Worm (Caenorhabditis elegans) whole organism, late embryonic: ENCODE data around the gene col-94.

Experiments
- dmd-4 ChIP-seq: sonication (generic microtip); optimal IDR thresholded peaks from 2 replicates; lab custom pipeline; 2016; ENCODE audit warnings: borderline replicate concordance, missing genetic modification characterization, missing compliant biosample characterization
- eyg-1 ChIP-seq: sonication (generic microtip); optimal IDR thresholded peaks from 2 replicates; lab custom pipeline; 2016; ENCODE audit warnings: missing genotype, missing genetic modification characterization, missing compliant biosample characterization
- hlh-30 ChIP-seq: sonication (generic microtip); optimal IDR thresholded peaks from 2 replicates; lab custom pipeline; 2017; ENCODE audit warnings: antibody characterized with exemption, missing genetic modification characterization, missing compliant biosample characterization; ENCODE audit not compliant: insufficient read depth
- hlh-8 ChIP-seq: sonication (generic microtip); optimal IDR thresholded peaks from 2 replicates; lab custom pipeline; 2016; ENCODE audit warnings: missing genotype, missing genetic modification characterization, missing compliant biosample characterization
- nfya-1 ChIP-seq: sonication (generic microtip); optimal IDR thresholded peaks from 2 replicates; lab custom pipeline; 2017; ENCODE audit warnings: missing genetic modification characterization, mild to moderate bottlenecking, missing compliant biosample characterization, antibody characterized with exemption, moderate library complexity
- npax-4 ChIP-seq: sonication (generic microtip); optimal IDR thresholded peaks from 2 replicates; lab custom pipeline; 2016; ENCODE audit warnings: missing genetic modification characterization, missing compliant biosample characterization
- pha-4 ChIP-seq: fragments of 150-350 bp; optimal IDR thresholded peaks from 2 replicates; lab custom pipeline; 2018; ENCODE audit warnings: missing biosample characterization, missing genetic modification reagents, missing genetic modification characterization
- pqm-1 ChIP-seq: sonication (generic microtip); optimal IDR thresholded peaks from 2 replicates; lab custom pipeline; 2016; ENCODE audit warnings: missing genetic modification characterization, missing compliant biosample characterization
- sox-2 ChIP-seq: fragments of 200-800 bp; sonication (Bioruptor generic); IDR thresholded peaks from 2 replicates; pipeline ENCODE4 v1.3.6; 2022; ENCODE audit warnings: missing genetic modification reagents, missing genetic modification characterization, missing compliant biosample characterization
- unc-3 ChIP-seq, 2 experiments: fragments of 200-800 bp in 1 of 2; sonication (Bioruptor generic) in 1 of 2; sonication (generic microtip) in 1 of 2; conservative IDR thresholded peaks in 1 of 2; optimal IDR thresholded peaks in 1 of 2; 2 replicates each; pipeline versions ENCODE4 v1.3.6 to Lab custom; 2016 to 2022; ENCODE audit warnings: missing compliant biosample characterization in 2 of 2, missing genetic modification characterization in 2 of 2, missing genetic modification reagents in 1 of 2
- unc-42 ChIP-seq: sonication (generic microtip); optimal IDR thresholded peaks from 2 replicates; lab custom pipeline; 2016; ENCODE audit warnings: missing genotype, missing genetic modification characterization, missing compliant biosample characterization

ce11 chrIII:10939184-10939583, 48.5 kb downstream of the col-94 start:
- TF ChIP-seq hlh-30 (tag; lab: Kevin White, UChicago) (no peak), nfya-1 (tag; lab: Kevin White, UChicago) (no peak), unc-3 (GFP tag; conservative IDR thresholded peaks at IDR 0.05; lab: Robert Waterston, UW) (no peak), unc-3 (tag; optimal IDR thresholded peaks at IDR 0.05; lab: Kevin White, UChicago) (no peak), unc-42 (tag; lab: Kevin White, UChicago) (no peak), npax-4 (tag; lab: Kevin White, UChicago) (no peak), pha-4 (tag; lab: Kevin White, UChicago) (no peak), sox-2 (GFP tag; lab: Robert Waterston, UW) (no peak), hlh-8 (tag; lab: Kevin White, UChicago) (no peak), dmd-4 (tag; lab: Kevin White, UChicago) (no peak), eyg-1 (no peak), pqm-1 (no peak)
